Worm (Caenorhabditis elegans): ENCODE measurements around the gene T28D9.1.
A peak's percentile ranks its signal among the peaks of the same experiment; 100 is the strongest.

T28D9.1 gene

DNA sequence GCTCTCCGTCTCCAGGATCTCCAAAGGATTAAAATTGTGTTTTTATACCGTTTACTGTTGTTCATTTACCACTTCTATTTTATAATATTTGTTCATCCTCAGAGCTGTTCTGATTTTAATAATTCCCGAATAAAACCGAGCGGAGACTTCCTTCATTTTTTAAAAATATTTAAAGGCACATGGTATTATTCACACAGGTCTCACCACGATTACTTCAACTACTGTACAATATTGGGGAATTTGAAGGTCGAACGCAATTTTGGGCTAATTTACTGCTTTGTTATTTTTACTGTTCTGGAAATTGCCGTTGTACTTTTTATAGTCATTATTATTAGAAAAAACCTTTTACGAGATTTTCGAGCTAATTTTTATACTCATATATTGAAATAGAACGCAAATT lies 1.0 kb upstream of the T28D9.1 start (continued):
- TF ChIP-seq ceh-91 (GFP tag; IDR thresholded peaks at IDR 0.05) (peak; percentile 56), hsf-1 (GFP tag; IDR thresholded peaks at IDR 0.05) (peak; percentile 63; the same call in 1 of the 2 replicates), F23B12.7 (tag; optimal IDR thresholded peaks at IDR 0.05; ENCODE audit: insufficient read depth) (peak; percentile 82), ceh-58 (GFP tag; IDR thresholded peaks at IDR 0.05) (0 out of 2 replicates have a peak, but pooled peaks have one; percentile 18), ztf-28 (GFP tag; IDR thresholded peaks at IDR 0.05) (no peak), lin-54 (GFP tag; optimal IDR thresholded peaks at IDR 0.05) (peak; percentile 69), F55B11.4 (tag; optimal IDR thresholded peaks at IDR 0.05; ENCODE audit: borderline replicate concordance, insufficient read depth) (no peak), attf-6 (GFP tag; IDR thresholded peaks at IDR 0.05) (peak; percentile 78), athp-1 (tag; optimal IDR thresholded peaks at IDR 0.05) (peak; percentile 81), ztf-26 (tag; optimal IDR thresholded peaks at IDR 0.05) (no peak), dpl-1 (GFP tag; optimal IDR thresholded peaks at IDR 0.05) (no peak), die-1 (tag; optimal IDR thresholded peaks at IDR 0.05) (peak; percentile 49), K12H6.12 (tag; optimal IDR thresholded peaks at IDR 0.05) (no peak), pbrm-1 (GFP tag; IDR thresholded peaks at IDR 0.05) (0 out of 2 replicates have a peak, but pooled peaks have one; percentile 37), snpc-1.1 (tag; optimal IDR thresholded peaks at IDR 0.05; ENCODE audit: insufficient read depth) (peak; percentile 21), lin-26 (GFP tag; IDR thresholded peaks at IDR 0.05) (peak; percentile 73), nfyb-1 (GFP tag; IDR thresholded peaks at IDR 0.05) (peak; percentile 71), cebp-1 (GFP tag; IDR thresholded peaks at IDR 0.05) (0 out of 2 replicates have a peak, but pooled peaks have one; percentile 18), cebp-1 (tag; optimal IDR thresholded peaks at IDR 0.05) (peak; percentile 50), C17E4.6 (GFP tag; IDR thresholded peaks at IDR 0.05) (0 out of 2 replicates have a peak, but pooled peaks have one; percentile 66), dox-1 (GFP tag; IDR thresholded peaks at IDR 0.05) (no peak), unc-130 (GFP tag; optimal IDR thresholded peaks at IDR 0.05) (peak; percentile 59), ekl-4 (GFP tag; IDR thresholded peaks at IDR 0.05) (peak; percentile 84), attf-3 (GFP tag; conservative IDR thresholded peaks at IDR 0.05) (no peak), B0035.1 (tag; optimal IDR thresholded peaks at IDR 0.05) (no peak), cebp-2 (GFP tag; IDR thresholded peaks at IDR 0.05) (0 out of 2 replicates have a peak, but pooled peaks have one; percentile 59), hrde-1 (tag; optimal IDR thresholded peaks at IDR 0.05; ENCODE audit: borderline replicate concordance) (peak; percentile 81), Y79H2A.3 (GFP tag; conservative IDR thresholded peaks at IDR 0.05) (peak; percentile 89), lsl-1 (GFP tag; optimal IDR thresholded peaks at IDR 0.05) (peak; percentile 79), ceh-100 (GFP tag; IDR thresholded peaks at IDR 0.05) (peak; percentile 49), madf-6 (GFP tag; IDR thresholded peaks at IDR 0.05) (peak; percentile 86), mes-4 (tag; optimal IDR thresholded peaks at IDR 0.05) (peak; percentile 27), T07F8.4 (tag; optimal IDR thresholded peaks at IDR 0.05) (peak; percentile 6), xnd-1 (tag; optimal IDR thresholded peaks at IDR 0.05) (peak; percentile 39), F49E8.2 (tag; optimal IDR thresholded peaks at IDR 0.05; ENCODE audit: insufficient read depth) (peak; percentile 93), snpc-1.3 (tag; optimal IDR thresholded peaks at IDR 0.05; ENCODE audit: insufficient read depth) (peak; percentile 82), ztf-25 (GFP tag; IDR thresholded peaks at IDR 0.05) (0 out of 2 replicates have a peak, but pooled peaks have one; percentile 37), F37B4.10 (GFP tag; IDR thresholded peaks at IDR 0.05) (no peak), nhr-120 (GFP tag; IDR thresholded peaks at IDR 0.05) (no peak), B0261.1 (tag; optimal IDR thresholded peaks at IDR 0.05) (no peak), B0019.2 (GFP tag; conservative IDR thresholded peaks at IDR 0.05) (peak; percentile 44; the same call in 1 of the 2 replicates), F57A8.1 (GFP tag; optimal IDR thresholded peaks at IDR 0.05) (no peak), snpc-3.4 (tag; optimal IDR thresholded peaks at IDR 0.05) (peak; percentile 42), D2030.7 (GFP tag; IDR thresholded peaks at IDR 0.05) (peak; percentile 73), repo-1 (tag; optimal IDR thresholded peaks at IDR 0.05) (peak; percentile 23)

All from whole organism, young adult.